Worm (Caenorhabditis elegans) whole organism, early embryonic: Measurements from ENCODE around the gene F53G2.3.

Source experiments
- aly-1 ChIP-seq: sonication (generic microtip); optimal IDR thresholded peaks from 2 replicates; lab custom pipeline; 2016; ENCODE audit warnings: missing genetic modification characterization, missing compliant biosample characterization
- ama-1 ChIP-seq: fragments of 150-350 bp; optimal IDR thresholded peaks from 2 replicates; lab custom pipeline; 2014
- ceh-36 ChIP-seq: sonication (generic microtip); optimal IDR thresholded peaks from 2 replicates; lab custom pipeline; 2016; ENCODE audit warnings: missing genetic modification characterization, inconsistent platforms, missing compliant biosample characterization
- flt-1 ChIP-seq: fragments of 200-800 bp; sonication (Bioruptor generic); IDR thresholded peaks from 2 replicates; pipeline ENCODE4 v1.3.6; 2022; ENCODE audit warnings: missing genetic modification characterization, missing compliant biosample characterization
- hmg-4 ChIP-seq: fragments of 200-800 bp; sonication (Bioruptor generic); optimal IDR thresholded peaks from 2 replicates; lab custom pipeline; 2018; ENCODE audit warnings: mild to moderate bottlenecking, missing genetic modification characterization, missing compliant biosample characterization
- hnd-1 ChIP-seq: sonication (generic microtip); optimal IDR thresholded peaks from 2 replicates; lab custom pipeline; 2016; ENCODE audit warnings: missing genetic modification characterization, missing compliant biosample characterization
- pes-1 ChIP-seq: fragments of 200-800 bp; sonication (Bioruptor generic); IDR thresholded peaks from 2 replicates; pipeline ENCODE4 v1.3.6; 2022; ENCODE audit warnings: missing genetic modification reagents, missing genetic modification characterization, missing compliant biosample characterization
- tbx-37 ChIP-seq: fragments of 200-800 bp; sonication (Bioruptor generic); conservative IDR thresholded peaks from 2 replicates; pipeline ENCODE4 v1.3.6; 2022; ENCODE audit warnings: missing genetic modification reagents, missing genetic modification characterization, missing compliant biosample characterization

DNA sequence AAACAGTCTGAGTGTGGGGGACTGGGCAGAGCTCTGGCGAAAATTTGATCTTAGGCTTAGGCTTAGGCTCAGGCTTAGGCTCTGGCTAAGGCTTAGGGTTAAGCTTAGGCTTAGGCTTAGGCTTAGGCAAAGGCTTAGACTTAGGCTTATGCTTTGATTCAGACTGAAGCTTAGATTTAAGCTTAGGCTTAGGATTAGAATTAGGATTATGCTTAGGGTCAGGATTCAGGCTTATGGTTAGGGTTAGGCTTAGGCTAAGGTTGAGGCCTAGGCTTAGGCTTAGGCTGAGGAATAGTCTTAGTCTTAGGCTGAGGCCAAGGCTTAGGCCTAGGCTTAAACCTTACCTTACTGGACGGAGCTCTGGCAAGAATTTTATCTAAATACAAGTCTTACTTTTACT lies 46.7 kb downstream of the F53G2.3 start:
- no peak for TF ChIP-seq pes-1 (GFP tag; lab: Robert Waterston, UW)
- TF ChIP-seq hnd-1 (tag; lab: Kevin White, UChicago) = no peak
- TF ChIP-seq tbx-37 (GFP tag; lab: Robert Waterston, UW) = no peak
- no peak for TF ChIP-seq aly-1 (tag; lab: Kevin White, UChicago)
- no peak for TF ChIP-seq hmg-4 (GFP tag; lab: Kevin White, UChicago)
- TF ChIP-seq flt-1 (GFP tag; lab: Robert Waterston, UW) = no peak
- no peak for TF ChIP-seq ama-1 (lab: Kevin White, UChicago)
- TF ChIP-seq ceh-36 (tag; lab: Kevin White, UChicago) = peak; percentile 67
